Worm (Caenorhabditis elegans): ENCODE measurements around the gene C09G12.5.

Gene C09G12.5

DNA sequence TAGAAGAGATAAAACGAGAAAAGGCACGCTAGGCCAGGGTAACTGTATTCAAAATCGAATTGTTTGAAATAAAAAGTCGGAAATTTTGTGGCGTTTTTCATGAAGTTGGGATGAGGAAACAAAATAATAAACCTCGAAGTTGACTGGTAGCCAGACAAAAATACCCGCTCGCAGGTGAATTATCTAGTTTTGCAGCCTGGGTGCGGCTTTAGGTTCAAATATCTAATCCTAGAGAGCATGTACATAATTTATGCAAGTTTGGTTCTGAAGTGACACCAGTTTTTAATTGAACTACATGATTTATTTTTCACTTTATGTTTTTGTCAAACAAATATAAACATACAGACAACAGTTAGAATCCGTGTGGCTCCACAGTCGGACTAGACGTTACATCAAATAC lies 2.6 kb downstream of the C09G12.5 start, which contains the start of gene srz-37:
Gene srz-37, minus strand, starts transcription at position 101 of the 400 bp plus-strand sequence.
- TF ChIP-seq aly-2 (tag; optimal IDR thresholded peaks at IDR 0.05), result no peak
- TF ChIP-seq fkh-2 (tag; optimal IDR thresholded peaks at IDR 0.05), result no peak
- no peak for TF ChIP-seq elt-2 (tag; optimal IDR thresholded peaks at IDR 0.05)
- no peak for TF ChIP-seq zag-1 (tag; optimal IDR thresholded peaks at IDR 0.05)
- no peak for TF ChIP-seq snpc-4 (tag; optimal IDR thresholded peaks at IDR 0.05)
- no peak for TF ChIP-seq R02D3.7 (tag; optimal IDR thresholded peaks at IDR 0.05)
- TF ChIP-seq lin-15B (tag; optimal IDR thresholded peaks at IDR 0.05), result no peak
- no peak for TF ChIP-seq fos-1 (tag; optimal IDR thresholded peaks at IDR 0.05)
- TF ChIP-seq nfya-1 (tag; optimal IDR thresholded peaks at IDR 0.05; ENCODE audit: insufficient read depth), result no peak
- TF ChIP-seq lin-39 (tag; optimal IDR thresholded peaks at IDR 0.05), result no peak
- TF ChIP-seq unc-62 (GFP tag; optimal IDR thresholded peaks at IDR 0.05), result no peak
- TF ChIP-seq elt-1 (tag; optimal IDR thresholded peaks at IDR 0.05), result no peak
- no peak for TF ChIP-seq skn-1 (tag; optimal IDR thresholded peaks at IDR 0.05)
- TF ChIP-seq ztf-4 (tag; optimal IDR thresholded peaks at IDR 0.05), result no peak
- TF ChIP-seq sea-2 (GFP tag; optimal IDR thresholded peaks at IDR 0.05), result no peak
- TF ChIP-seq nhr-11 (tag; optimal IDR thresholded peaks at IDR 0.05), result no peak
- TF ChIP-seq eor-1 (tag; optimal IDR thresholded peaks at IDR 0.05), result no peak
- TF ChIP-seq hmg-11 (tag; optimal IDR thresholded peaks at IDR 0.05), result no peak

DNA sequence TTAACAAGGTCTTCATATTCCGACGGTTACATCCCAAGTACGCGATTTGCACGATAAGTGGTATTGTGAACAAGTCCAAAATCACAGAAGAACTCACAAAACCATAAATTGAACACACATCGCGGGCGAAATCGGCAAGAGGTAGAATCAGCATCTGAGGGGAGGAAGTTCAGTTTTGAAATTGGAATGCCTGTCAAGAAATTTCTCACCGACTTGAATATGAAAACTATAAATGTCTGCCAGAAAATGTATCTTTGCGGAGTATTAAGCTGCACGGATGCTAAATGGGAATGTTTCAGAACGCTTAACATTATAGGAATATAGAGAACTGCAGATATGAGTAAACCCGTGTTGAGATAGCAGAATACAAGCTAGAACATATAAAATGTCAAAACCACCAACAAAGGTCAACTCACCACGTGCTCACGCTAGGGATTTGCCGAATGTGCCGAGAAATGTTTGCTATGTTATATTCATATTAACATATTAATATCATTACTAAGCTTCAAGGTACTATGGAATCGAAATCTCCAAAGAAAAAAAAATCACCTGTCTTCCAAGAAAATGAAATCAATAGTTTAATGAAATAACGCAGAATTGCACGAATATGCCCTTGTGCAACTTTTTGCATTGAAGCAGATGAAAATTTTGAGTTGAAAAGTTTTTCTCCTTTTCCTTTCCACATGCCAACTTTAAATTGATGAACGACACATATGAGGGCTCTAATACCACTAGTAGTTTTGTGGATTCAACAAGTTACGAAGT lies 3.2 kb downstream of the C09G12.5 start, which contains the start of gene srz-82:
Gene srz-82, plus strand, starts transcription at position 701 of the 765 bp plus-strand sequence.
- TF ChIP-seq mdl-1 (tag; optimal IDR thresholded peaks at IDR 0.05), result no peak
- no peak for TF ChIP-seq egl-27 (tag; optimal IDR thresholded peaks at IDR 0.05)
- no peak for TF ChIP-seq snpc-4 (tag; optimal IDR thresholded peaks at IDR 0.05)
- no peak for TF ChIP-seq ztf-11 (tag; optimal IDR thresholded peaks at IDR 0.05)

DNA sequence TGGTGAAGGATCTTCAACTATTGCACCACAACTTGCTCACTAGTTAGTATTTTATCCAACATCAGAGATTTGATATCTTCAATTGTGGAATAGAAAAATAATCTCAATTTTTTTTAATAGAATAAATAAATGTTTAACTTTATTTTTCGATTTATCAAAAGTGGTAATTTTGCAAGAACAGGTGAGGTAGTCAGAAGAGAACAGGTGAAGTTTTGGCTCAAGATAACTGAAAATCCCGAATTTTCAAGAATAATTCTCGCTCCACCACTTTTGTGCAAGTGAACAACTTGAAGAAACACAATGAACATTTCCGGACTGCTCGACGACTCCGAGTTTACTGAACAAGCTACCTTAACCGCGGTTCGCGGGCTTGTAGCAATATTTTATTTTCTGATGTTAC lies 12.3 kb downstream of the C09G12.5 start, which contains the start of gene srz-78:
Gene srz-78, plus strand, starts transcription at position 301 of the 400 bp plus-strand sequence.
- TF ChIP-seq lsy-12 (tag; optimal IDR thresholded peaks at IDR 0.05) (no peak), sea-2 (GFP tag; optimal IDR thresholded peaks at IDR 0.05) (no peak), pqm-1 (tag; optimal IDR thresholded peaks at IDR 0.05) (no peak), nhr-76 (tag; optimal IDR thresholded peaks at IDR 0.05) (no peak), ztf-11 (tag; optimal IDR thresholded peaks at IDR 0.05) (no peak), nfya-1 (tag; optimal IDR thresholded peaks at IDR 0.05; ENCODE audit: insufficient read depth) (no peak), zag-1 (tag; optimal IDR thresholded peaks at IDR 0.05) (no peak), ama-1 (optimal IDR thresholded peaks at IDR 0.05) (no peak)

ce11 chrIV:3493310-3493709 lies 14.2 kb downstream of the C09G12.5 start, which contains the start of gene srz-79:
Gene srz-79 (plus strand): TSS chrIV:3493610.
- no peak for TF ChIP-seq ceh-9 (tag; optimal IDR thresholded peaks at IDR 0.05)
- no peak for TF ChIP-seq ceh-82 (tag; optimal IDR thresholded peaks at IDR 0.05)
- TF ChIP-seq ceh-16 (tag; optimal IDR thresholded peaks at IDR 0.05), result no peak
- TF ChIP-seq nhr-23 (tag; optimal IDR thresholded peaks at IDR 0.05), result no peak
- no peak for TF ChIP-seq lin-15B (tag; optimal IDR thresholded peaks at IDR 0.05)
- TF ChIP-seq egl-27 (tag; optimal IDR thresholded peaks at IDR 0.05), result no peak
- no peak for TF ChIP-seq nhr-76 (tag; optimal IDR thresholded peaks at IDR 0.05)
- TF ChIP-seq fkh-2 (tag; optimal IDR thresholded peaks at IDR 0.05), result no peak
- no peak for TF ChIP-seq ztf-4 (tag; optimal IDR thresholded peaks at IDR 0.05)
- TF ChIP-seq nhr-11 (tag; optimal IDR thresholded peaks at IDR 0.05), result no peak
- TF ChIP-seq eor-1 (tag; optimal IDR thresholded peaks at IDR 0.05), result no peak
- TF ChIP-seq hmg-11 (tag; optimal IDR thresholded peaks at IDR 0.05), result no peak
- no peak for TF ChIP-seq lsy-12 (tag; optimal IDR thresholded peaks at IDR 0.05)
- TF ChIP-seq sea-2 (GFP tag; optimal IDR thresholded peaks at IDR 0.05), result no peak
- TF ChIP-seq elt-3 (tag; optimal IDR thresholded peaks at IDR 0.05), result no peak
- no peak for TF ChIP-seq fos-1 (tag; optimal IDR thresholded peaks at IDR 0.05)
- no peak for TF ChIP-seq ztf-11 (tag; optimal IDR thresholded peaks at IDR 0.05)
- no peak for TF ChIP-seq pha-4 (tag; optimal IDR thresholded peaks at IDR 0.05)

DNA sequence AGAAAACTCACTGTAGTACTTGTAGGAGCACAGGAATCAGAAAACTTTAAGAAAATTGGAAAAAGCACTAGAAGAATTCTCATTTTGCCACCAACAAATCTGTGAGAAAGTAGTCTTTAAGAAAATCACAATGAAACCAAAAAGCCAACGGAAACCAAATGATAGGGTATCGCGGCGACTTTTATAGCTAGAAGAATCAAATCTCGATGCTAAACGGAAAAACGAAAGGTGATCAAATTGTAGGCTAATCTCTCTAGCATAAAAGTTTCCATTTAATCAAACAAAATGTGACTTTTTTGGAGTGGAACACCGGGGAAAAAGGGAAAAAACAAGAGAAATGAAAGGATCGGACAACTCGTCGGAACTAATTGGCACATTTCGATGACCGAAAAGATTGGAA lies 17.2 kb downstream of the C09G12.5 start, which contains the start of gene C09G12.17:
Gene C09G12.17, minus strand, starts transcription at position 101 of the 400 bp plus-strand sequence.
- TF ChIP-seq unc-62 (GFP tag; optimal IDR thresholded peaks at IDR 0.05) (no peak), hmg-11 (tag; optimal IDR thresholded peaks at IDR 0.05) (no peak), nhr-28 (tag; optimal IDR thresholded peaks at IDR 0.05) (no peak), nhr-25 (tag; optimal IDR thresholded peaks at IDR 0.05) (no peak), fkh-2 (tag; optimal IDR thresholded peaks at IDR 0.05) (no peak), pqm-1 (tag; optimal IDR thresholded peaks at IDR 0.05) (no peak), nfya-1 (tag; optimal IDR thresholded peaks at IDR 0.05; ENCODE audit: insufficient read depth) (no peak), jun-1 (tag; optimal IDR thresholded peaks at IDR 0.05) (no peak), egl-27 (tag; optimal IDR thresholded peaks at IDR 0.05) (no peak), eor-1 (tag; optimal IDR thresholded peaks at IDR 0.05) (no peak), tbx-2 (tag; optimal IDR thresholded peaks at IDR 0.05) (no peak)

All from whole organism, L3 larva.